Fruit fly (Drosophila melanogaster): ENCODE results near the gene ND-24.

DNA sequence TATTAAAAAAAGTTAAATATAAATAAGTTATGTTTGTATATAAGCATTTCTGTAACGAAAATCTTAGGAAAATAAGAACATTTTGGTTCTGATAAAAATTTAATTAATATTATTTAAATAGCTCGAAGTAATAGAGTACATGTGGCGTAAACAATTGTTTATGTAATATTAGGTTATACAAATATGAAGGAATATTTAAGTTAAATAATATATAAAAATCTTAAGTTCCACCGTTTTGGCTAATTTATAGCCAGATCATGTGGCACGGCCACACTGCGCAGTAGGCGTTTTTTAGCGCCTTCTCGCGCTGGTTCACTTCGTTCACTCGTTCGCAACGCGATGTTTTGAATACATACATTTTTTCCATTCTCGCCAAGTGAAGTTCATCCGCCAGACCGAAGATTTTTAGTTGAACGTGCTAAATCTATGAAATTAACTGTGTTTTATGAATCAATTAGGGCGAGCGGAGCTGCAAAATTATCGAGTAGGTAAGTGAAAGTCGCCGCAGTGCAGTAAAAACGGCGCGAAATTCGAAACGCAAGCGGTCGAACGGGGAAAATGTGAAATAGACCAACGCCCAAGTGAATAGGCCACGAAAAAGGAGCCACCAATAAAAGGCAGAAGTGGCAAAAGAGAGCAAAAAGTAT is 25.3 kb downstream of the ND-24 start, which contains the start of gene beta-Spec:
- TF ChIP-seq h (optimal IDR thresholded peaks at IDR 0.05) (no peak), insv (optimal IDR thresholded peaks at IDR 0.05) (no peak), psq (optimal IDR thresholded peaks at IDR 0.05) (no peak)

Measured in Kc167 (cell line).